Worm (Caenorhabditis elegans) whole organism, L1 larva: ENCODE results near the gene F10C2.7.
A peak's percentile ranks its signal among the peaks of the same experiment; 100 is the strongest.

Experiments
- C34B4.2 ChIP-seq: sonication (generic microtip); optimal IDR thresholded peaks from 2 replicates; lab custom pipeline; 2017; ENCODE audit warnings: mild to moderate bottlenecking, missing genetic modification characterization, missing compliant biosample characterization
- Y116A8C.19 ChIP-seq: sonication (generic microtip); optimal IDR thresholded peaks from 2 replicates; lab custom pipeline; 2016; ENCODE audit warnings: missing compliant biosample characterization, missing genetic modification characterization, borderline replicate concordance
- ama-1 ChIP-seq: fragments of 150-350 bp; optimal IDR thresholded peaks from 2 replicates; lab custom pipeline; 2014
- blmp-1 ChIP-seq: fragments of 150-350 bp; optimal IDR thresholded peaks from 2 replicates; lab custom pipeline; 2014; ENCODE audit warnings: missing biosample characterization, missing genetic modification characterization
- ceh-63 ChIP-seq: fragments of 200-800 bp; sonication (Bioruptor generic); optimal IDR thresholded peaks from 2 replicates; lab custom pipeline; 2018; ENCODE audit warnings: mild to moderate bottlenecking, missing genetic modification characterization, missing compliant biosample characterization
- ceh-8 ChIP-seq: fragments of 200-800 bp; sonication (Bioruptor generic); optimal IDR thresholded peaks from 2 replicates; lab custom pipeline; 2018; ENCODE audit warnings: mild to moderate bottlenecking, missing genetic modification characterization, moderate library complexity, missing compliant biosample characterization
- ceh-82 ChIP-seq, 3 experiments: fragments of 150-350 bp in 1 of 3; sonication (generic microtip) in 2 of 3; optimal IDR thresholded peaks; 2 replicates each; lab custom pipeline; 2014 to 2017; ENCODE audit warnings: missing biosample characterization in 3 of 3, missing genetic modification characterization in 3 of 3
- ceh-90 ChIP-seq: sonication (generic microtip); optimal IDR thresholded peaks from 2 replicates; lab custom pipeline; 2016; ENCODE audit warnings: missing genetic modification characterization, missing compliant biosample characterization
- ces-1 ChIP-seq: fragments of 150-350 bp; optimal IDR thresholded peaks from 2 replicates; lab custom pipeline; 2014; ENCODE audit warnings: missing biosample characterization, missing genetic modification reagents, missing genetic modification characterization
- dpl-1 ChIP-seq, 3 experiments: fragments of 150-350 bp in 2 of 3; sonication (generic microtip) in 1 of 3; optimal IDR thresholded peaks; 2 replicates each; lab custom pipeline; 2014 to 2017; ENCODE audit warnings: missing biosample characterization in 3 of 3, missing genetic modification characterization in 3 of 3, missing genetic modification reagents in 3 of 3
- dsc-1 ChIP-seq: sonication (generic microtip); optimal IDR thresholded peaks from 2 replicates; lab custom pipeline; 2016; ENCODE audit warnings: mild to moderate bottlenecking, missing genetic modification characterization, missing compliant biosample characterization
- efl-1 ChIP-seq, 4 experiments: fragments of 150-350 bp; optimal IDR thresholded peaks in 3 of 4; peaks in 1 of 4; 1 replicate in 1 of 4; 2 replicates in 3 of 4; lab custom pipeline; 2014; ENCODE audit warnings: missing biosample characterization in 2 of 4, missing genetic modification characterization in 2 of 4, missing genetic modification reagents in 2 of 4
- egl-13 ChIP-seq: sonication (generic microtip); optimal IDR thresholded peaks from 2 replicates; lab custom pipeline; 2016; ENCODE audit warnings: missing genotype, missing genetic modification reagents, missing genetic modification characterization, missing compliant biosample characterization
- elt-3 ChIP-seq, 6 experiments: fragments of 150-350 bp in 1 of 6; sonication (generic microtip); optimal IDR thresholded peaks; 2 replicates each; lab custom pipeline; 2017 to 2018; ENCODE audit warnings: missing biosample characterization in 6 of 6, missing genetic modification characterization in 6 of 6, inconsistent platforms in 1 of 6
- fkh-8 ChIP-seq: sonication (generic microtip); optimal IDR thresholded peaks from 2 replicates; lab custom pipeline; 2016; ENCODE audit warnings: mild to moderate bottlenecking, missing genetic modification characterization, missing compliant biosample characterization
- fos-1 ChIP-seq: fragments of 150-350 bp; optimal IDR thresholded peaks from 2 replicates; lab custom pipeline; 2014; ENCODE audit warnings: missing biosample characterization, missing genetic modification characterization
- hlh-17 ChIP-seq: fragments of 200-800 bp; sonication (Bioruptor generic); optimal IDR thresholded peaks from 2 replicates; lab custom pipeline; 2018; ENCODE audit warnings: missing genetic modification characterization, mild to moderate bottlenecking, missing compliant biosample characterization, moderate library complexity, borderline replicate concordance
- hpl-2 ChIP-seq: fragments of 150-350 bp; optimal IDR thresholded peaks from 2 replicates; lab custom pipeline; 2014; ENCODE audit warnings: missing biosample characterization, missing genetic modification reagents, missing genetic modification characterization
- irx-1 ChIP-seq: sonication (generic microtip); optimal IDR thresholded peaks from 2 replicates; lab custom pipeline; 2016; ENCODE audit warnings: missing genetic modification characterization, missing compliant biosample characterization
- isw-1 ChIP-seq: fragments of 200-800 bp; sonication (Bioruptor generic); IDR thresholded peaks from 2 replicates; pipeline ENCODE4 v1.3.6; 2022; ENCODE audit warnings: missing genetic modification characterization, missing compliant biosample characterization
- lin-13 ChIP-seq: fragments of 150-350 bp; optimal IDR thresholded peaks from 2 replicates; lab custom pipeline; 2014; ENCODE audit warnings: missing biosample characterization, missing genetic modification reagents, missing genetic modification characterization
- lin-14 ChIP-seq: fragments of 200-800 bp; sonication (Bioruptor generic); optimal IDR thresholded peaks from 2 replicates; lab custom pipeline; 2018; ENCODE audit warnings: mild to moderate bottlenecking, missing genetic modification characterization, moderate library complexity, missing compliant biosample characterization
- lin-15B ChIP-seq: fragments of 150-350 bp; sonication (generic microtip); optimal IDR thresholded peaks from 3 replicates; lab custom pipeline; 2014; ENCODE audit warnings: missing biosample characterization, missing genetic modification characterization
- lin-35 ChIP-seq, 2 experiments: fragments of 150-350 bp; optimal IDR thresholded peaks; 2 replicates each; lab custom pipeline; 2014; ENCODE audit warnings: missing biosample characterization in 2 of 2, missing genetic modification characterization in 2 of 2, missing genetic modification reagents in 2 of 2
- lin-39 ChIP-seq: fragments of 150-350 bp; optimal IDR thresholded peaks from 2 replicates; lab custom pipeline; 2014; ENCODE audit warnings: missing biosample characterization, missing genetic modification reagents, missing genetic modification characterization
- lir-3 ChIP-seq: sonication (generic microtip); optimal IDR thresholded peaks from 2 replicates; lab custom pipeline; 2016; ENCODE audit warnings: mild to moderate bottlenecking, missing genetic modification characterization, moderate library complexity, missing compliant biosample characterization; ENCODE audit not compliant: poor library complexity
- nhr-20 ChIP-seq: sonication (generic microtip); optimal IDR thresholded peaks from 2 replicates; lab custom pipeline; 2016; ENCODE audit warnings: mild to moderate bottlenecking, missing genetic modification characterization, missing compliant biosample characterization
- nhr-47 ChIP-seq: sonication (generic microtip); optimal IDR thresholded peaks from 2 replicates; lab custom pipeline; 2016; ENCODE audit warnings: mild to moderate bottlenecking, missing genetic modification characterization, moderate library complexity, missing compliant biosample characterization
- nhr-77 ChIP-seq: fragments of 150-350 bp; optimal IDR thresholded peaks from 2 replicates; lab custom pipeline; 2014; ENCODE audit warnings: missing biosample characterization, missing genetic modification characterization
- nhr-84 ChIP-seq: sonication (generic microtip); optimal IDR thresholded peaks from 2 replicates; lab custom pipeline; 2017; ENCODE audit warnings: missing biosample characterization, missing genetic modification characterization
- nhr-90 ChIP-seq: sonication (generic microtip); optimal IDR thresholded peaks from 2 replicates; lab custom pipeline; 2016; ENCODE audit warnings: mild to moderate bottlenecking, missing genetic modification characterization, missing compliant biosample characterization; ENCODE audit not compliant: poor library complexity
- pax-3 ChIP-seq: fragments of 200-800 bp; sonication (Bioruptor generic); optimal IDR thresholded peaks from 2 replicates; lab custom pipeline; 2018; ENCODE audit warnings: mild to moderate bottlenecking, missing genetic modification characterization, moderate library complexity, missing compliant biosample characterization
- pqm-1 ChIP-seq: sonication (generic microtip); optimal IDR thresholded peaks from 3 replicates; lab custom pipeline; 2017; ENCODE audit warnings: missing biosample characterization, missing genetic modification characterization
- skn-1 ChIP-seq: fragments of 150-350 bp; optimal IDR thresholded peaks from 2 replicates; lab custom pipeline; 2014; ENCODE audit warnings: missing biosample characterization, missing genetic modification characterization
- snu-23 ChIP-seq: sonication (generic microtip); optimal IDR thresholded peaks from 2 replicates; lab custom pipeline; 2016; ENCODE audit warnings: missing genetic modification characterization, missing compliant biosample characterization
- swsn-7 ChIP-seq: sonication (generic microtip); optimal IDR thresholded peaks from 2 replicates; lab custom pipeline; 2016; ENCODE audit warnings: missing genetic modification characterization, missing compliant biosample characterization
- tbx-2 ChIP-seq: sonication (generic microtip); optimal IDR thresholded peaks from 2 replicates; lab custom pipeline; 2016; ENCODE audit warnings: missing genetic modification characterization, missing compliant biosample characterization
- unc-130 ChIP-seq: fragments of 150-350 bp; optimal IDR thresholded peaks from 2 replicates; lab custom pipeline; 2017; ENCODE audit warnings: missing biosample characterization, missing genetic modification characterization, inconsistent platforms
- unc-86 ChIP-seq: sonication (generic microtip); optimal IDR thresholded peaks from 2 replicates; lab custom pipeline; 2016; ENCODE audit warnings: missing genetic modification characterization, missing compliant biosample characterization
- vab-15 ChIP-seq: sonication (generic microtip); optimal IDR thresholded peaks from 2 replicates; lab custom pipeline; 2017; ENCODE audit warnings: missing genotype, mild to moderate bottlenecking, missing genetic modification characterization, missing compliant biosample characterization
- xbp-1 ChIP-seq: sonication (generic microtip); optimal IDR thresholded peaks from 2 replicates; lab custom pipeline; 2016; ENCODE audit warnings: missing genetic modification characterization, missing compliant biosample characterization
- ztf-4 ChIP-seq: fragments of 150-350 bp; optimal IDR thresholded peaks from 2 replicates; lab custom pipeline; 2014; ENCODE audit warnings: missing biosample characterization, missing genetic modification characterization

F10C2.7 gene

DNA sequence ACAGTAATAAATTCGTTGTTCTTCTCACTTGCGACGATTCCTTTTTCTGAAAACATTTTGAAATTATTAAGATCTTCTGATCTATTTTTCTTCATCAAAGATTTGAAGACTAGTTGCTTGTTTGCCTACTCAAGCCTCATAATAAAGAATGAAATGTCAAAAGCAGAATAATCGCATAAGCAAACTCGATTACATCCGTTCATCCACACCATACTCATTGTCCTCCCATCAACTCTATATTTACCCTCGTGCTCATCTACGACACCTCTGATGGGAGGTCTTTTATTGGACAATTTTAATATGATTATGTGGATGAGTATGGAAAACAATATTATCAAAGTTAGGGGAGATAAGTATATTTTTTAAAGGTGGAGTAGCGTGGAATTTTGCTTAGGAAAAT is 19.9 kb upstream of the F10C2.7 start:
- TF ChIP-seq nhr-84 (tag; lab: Kevin White, UChicago) (no peak), vab-15 (tag; lab: Kevin White, UChicago) (no peak), dsc-1 (tag; lab: Kevin White, UChicago) (no peak), nhr-90 (no peak), ceh-90 (tag; lab: Kevin White, UChicago) (no peak), lin-39 (tag; lab: Kevin White, UChicago) (no peak), ceh-63 (GFP tag; lab: Kevin White, UChicago) (no peak)
- TF ChIP-seq, all 84 proteins: peak for 0

DNA sequence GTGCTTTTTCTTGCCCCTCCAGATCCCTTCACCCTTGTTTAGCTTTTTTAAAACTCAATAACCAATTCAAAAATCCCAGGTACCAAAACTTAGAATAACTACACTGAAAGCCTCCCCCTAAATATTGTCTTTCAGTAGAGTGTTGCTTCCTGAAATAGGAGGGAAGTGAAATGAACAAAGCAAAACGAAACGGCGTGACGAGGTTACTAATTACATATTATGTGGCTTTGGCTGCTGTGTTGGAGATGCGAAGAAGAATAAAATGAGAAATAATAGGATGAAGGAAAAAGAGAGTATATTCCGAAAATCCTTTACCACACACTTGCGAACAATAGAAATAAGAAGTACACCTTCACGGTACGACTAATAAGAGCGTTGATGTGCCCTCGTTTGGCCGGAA is 17.6 kb upstream of the F10C2.7 start:
- TF ChIP-seq blmp-1 (peak; percentile 7), dsc-1 (tag; lab: Kevin White, UChicago) (peak; percentile 52), egl-13 (tag; lab: Kevin White, UChicago) (no peak)
- TF ChIP-seq, all 84 proteins: peak for 2

DNA sequence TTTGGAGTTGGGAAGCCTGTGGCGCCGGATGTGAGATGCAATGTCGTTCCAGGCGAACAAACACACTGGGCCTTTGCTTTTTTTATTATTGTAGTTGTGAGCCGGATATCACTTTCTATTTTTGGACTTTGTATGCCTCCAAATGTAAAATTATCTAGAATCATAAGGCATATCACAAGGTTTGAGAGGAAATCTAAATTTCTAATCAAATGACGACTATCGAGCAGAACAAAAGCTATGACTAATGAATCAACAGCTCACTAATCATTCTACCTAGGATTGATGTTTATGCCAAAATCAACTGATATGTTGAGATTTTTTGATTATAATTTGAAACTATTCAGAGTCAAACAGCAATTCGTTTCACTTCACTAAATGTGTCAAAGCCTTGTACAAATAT is 15.8 kb upstream of the F10C2.7 start:
- TF ChIP-seq pqm-1 (tag; lab: Kevin White, UChicago) (no peak), snu-23 (GFP tag; lab: Kevin White, UChicago) (no peak), lir-3 (tag; lab: Kevin White, UChicago) (no peak), nhr-77 (tag; lab: Kevin White, UChicago) (no peak), dsc-1 (tag; lab: Kevin White, UChicago) (peak; percentile 65), unc-130 (tag; lab: Kevin White, UChicago) (no peak), irx-1 (tag; lab: Kevin White, UChicago) (no peak), pax-3 (tag; lab: Kevin White, UChicago) (peak; percentile 79), ceh-8 (GFP tag; lab: Kevin White, UChicago) (peak; percentile 71), ces-1 (GFP tag; lab: Kevin White, UChicago) (no peak), ceh-90 (tag; lab: Kevin White, UChicago) (no peak)

DNA sequence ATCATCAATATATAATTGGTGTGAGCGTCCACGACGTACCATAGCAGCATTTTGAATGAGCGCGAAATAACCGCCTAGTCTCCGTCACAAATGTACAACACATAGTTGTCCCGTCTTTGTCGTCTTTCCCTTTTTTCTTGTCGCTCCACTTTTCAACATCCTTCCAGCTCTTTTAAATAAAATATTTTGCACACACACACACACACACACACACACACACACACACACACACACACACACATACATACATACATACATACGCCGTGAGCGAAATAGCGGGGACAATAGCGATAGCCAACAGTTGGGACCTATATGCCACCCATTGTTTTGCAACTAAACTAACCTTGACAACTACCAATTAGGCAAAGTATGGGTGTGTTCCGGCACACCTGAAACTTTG is 15.4 kb upstream of the F10C2.7 start:
- peak; percentile 13; the same call in 1 of the 2 replicates for TF ChIP-seq isw-1
- peak; percentile 48 for TF ChIP-seq lin-14 (GFP tag; lab: Kevin White, UChicago)
- TF ChIP-seq lin-13, result no peak
- peak; percentile 48 for TF ChIP-seq unc-86 (tag; lab: Kevin White, UChicago)

DNA sequence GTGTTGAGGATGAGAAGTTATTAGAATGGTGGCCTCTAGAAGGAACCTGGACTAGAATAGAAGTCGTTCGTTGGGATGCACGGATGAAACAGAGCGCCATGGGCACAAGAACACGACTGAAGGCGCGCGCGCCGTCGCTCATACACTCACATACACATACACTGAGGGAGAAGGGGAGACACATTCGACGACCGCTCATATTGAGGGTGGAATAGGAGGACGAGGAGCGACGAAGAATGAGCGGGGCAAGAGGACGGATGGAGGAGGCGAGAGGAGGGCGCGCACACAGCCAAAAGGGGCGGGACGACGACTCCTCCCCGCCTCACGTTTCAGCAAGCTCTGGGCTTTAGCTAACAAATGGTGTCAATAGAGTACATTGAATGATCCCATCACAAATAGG is 14.9 kb upstream of the F10C2.7 start:
- TF ChIP-seq blmp-1, result no peak
- TF ChIP-seq lin-14 (GFP tag; lab: Kevin White, UChicago), result peak; percentile 51
- TF ChIP-seq C34B4.2 (tag; lab: Kevin White, UChicago), result no peak
- no peak for TF ChIP-seq tbx-2 (tag; lab: Kevin White, UChicago)
- no peak for TF ChIP-seq Y116A8C.19 (tag; lab: Kevin White, UChicago)
- TF ChIP-seq dsc-1 (tag; lab: Kevin White, UChicago), result peak; percentile 28
- peak; percentile 26 for TF ChIP-seq swsn-7
- no peak for TF ChIP-seq ztf-4 (tag; lab: Kevin White, UChicago)
- TF ChIP-seq nhr-47 (tag; lab: Kevin White, UChicago), result peak; percentile 46
- no peak for TF ChIP-seq skn-1 (tag; lab: Kevin White, UChicago)
- TF ChIP-seq fos-1 (tag; lab: Kevin White, UChicago), result no peak
- TF ChIP-seq hpl-2 (GFP tag; lab: Kevin White, UChicago), result no peak
- peak; percentile 22 for TF ChIP-seq xbp-1
- TF ChIP-seq lin-35 (GFP tag; optimal IDR thresholded peaks at IDR 0.05; lab: Kevin White, UChicago), result peak in 1 of 2 experiments; percentile 54
- TF ChIP-seq ama-1 (lab: Kevin White, UChicago), result peak; percentile 5
- no peak for TF ChIP-seq ces-1 (GFP tag; lab: Kevin White, UChicago)
- no peak for TF ChIP-seq nhr-84 (tag; lab: Kevin White, UChicago)
- peak in 2 of 3 experiments; percentile 8 to 58 for TF ChIP-seq ceh-82 (tag; optimal IDR thresholded peaks at IDR 0.05; lab: Kevin White, UChicago)
- TF ChIP-seq elt-3 (tag; optimal IDR thresholded peaks at IDR 0.05; lab: Kevin White, UChicago), result no peak
- no peak for TF ChIP-seq efl-1 (optimal IDR thresholded peaks at IDR 0.05; lab: Kevin White, UChicago)
- peak; percentile 18 to 58 for TF ChIP-seq efl-1 (GFP tag; optimal IDR thresholded peaks at IDR 0.05 in 1 of 2; lab: Kevin White, UChicago)
- TF ChIP-seq nhr-20, result peak; percentile 27
- TF ChIP-seq dpl-1 (GFP tag; optimal IDR thresholded peaks at IDR 0.05; lab: Kevin White, UChicago), result peak in 1 of 3 experiments; percentile 34
- TF ChIP-seq lin-15B (tag; lab: Kevin White, UChicago), result no peak
- peak; percentile 12 for TF ChIP-seq fkh-8 (tag; lab: Kevin White, UChicago)
- peak; percentile 29 for TF ChIP-seq snu-23 (GFP tag; lab: Kevin White, UChicago)
- TF ChIP-seq hlh-17 (GFP tag; lab: Kevin White, UChicago), result no peak
- peak; percentile 31 for TF ChIP-seq pax-3 (tag; lab: Kevin White, UChicago)
